Worm (Caenorhabditis elegans): ENCODE results near the gene lov-1.

Gene lov-1

ce11 chrII:10103212-10103611, 18.4 kb downstream of the lov-1 start:
- TF ChIP-seq lin-39 (tag; optimal IDR thresholded peaks at IDR 0.05) (no peak), nhr-11 (tag; optimal IDR thresholded peaks at IDR 0.05) (no peak), ztf-11 (tag; optimal IDR thresholded peaks at IDR 0.05) (no peak), unc-62 (GFP tag; optimal IDR thresholded peaks at IDR 0.05) (no peak), fos-1 (tag; optimal IDR thresholded peaks at IDR 0.05) (no peak), nhr-43 (tag; optimal IDR thresholded peaks at IDR 0.05; ENCODE audit: poor library complexity, severe bottlenecking) (no peak)

ce11 chrII:10099804-10100360, 21.7 kb downstream of the lov-1 start, which contains the start of the genes pas-7 and puf-12:
TSS of gene pas-7 (minus strand) at chrII:10099854.
TSS of gene puf-12 (plus strand) at chrII:10100310.
- TF ChIP-seq snpc-4 (tag; optimal IDR thresholded peaks at IDR 0.05), result no peak
- no peak for TF ChIP-seq ceh-16 (tag; optimal IDR thresholded peaks at IDR 0.05)
- no peak for TF ChIP-seq ceh-28 (tag; optimal IDR thresholded peaks at IDR 0.05)
- no peak for TF ChIP-seq fkh-10 (GFP tag; optimal IDR thresholded peaks at IDR 0.05)
- TF ChIP-seq R02D3.7 (tag; optimal IDR thresholded peaks at IDR 0.05), result peak; percentile 62
- TF ChIP-seq nhr-77 (tag; optimal IDR thresholded peaks at IDR 0.05), result no peak
- TF ChIP-seq nhr-76 (tag; optimal IDR thresholded peaks at IDR 0.05), result no peak
- TF ChIP-seq nhr-25 (tag; optimal IDR thresholded peaks at IDR 0.05), result no peak
- no peak for TF ChIP-seq fos-1 (tag; optimal IDR thresholded peaks at IDR 0.05)
- TF ChIP-seq mml-1 (tag; optimal IDR thresholded peaks at IDR 0.05), result no peak
- TF ChIP-seq daf-12 (tag; optimal IDR thresholded peaks at IDR 0.05), result no peak
- TF ChIP-seq nhr-23 (tag; optimal IDR thresholded peaks at IDR 0.05), result peak; percentile 32
- no peak for TF ChIP-seq nhr-28 (tag; optimal IDR thresholded peaks at IDR 0.05)
- TF ChIP-seq sea-2 (GFP tag; optimal IDR thresholded peaks at IDR 0.05), result no peak
- TF ChIP-seq unc-39 (tag; optimal IDR thresholded peaks at IDR 0.05), result no peak
- TF ChIP-seq ceh-9 (tag; optimal IDR thresholded peaks at IDR 0.05), result no peak
- TF ChIP-seq egl-5 (tag; optimal IDR thresholded peaks at IDR 0.05), result no peak
- peak; percentile 61 for TF ChIP-seq lin-15B (tag; optimal IDR thresholded peaks at IDR 0.05)
- peak; percentile 75 for TF ChIP-seq nfya-1 (tag; optimal IDR thresholded peaks at IDR 0.05; ENCODE audit: insufficient read depth)
- no peak for TF ChIP-seq nhr-67 (tag; optimal IDR thresholded peaks at IDR 0.05)
- TF ChIP-seq ceh-82 (tag; optimal IDR thresholded peaks at IDR 0.05), result no peak
- no peak for TF ChIP-seq ztf-4 (tag; optimal IDR thresholded peaks at IDR 0.05)
- no peak for TF ChIP-seq mdl-1 (tag; optimal IDR thresholded peaks at IDR 0.05)
- no peak for TF ChIP-seq eor-1 (tag; optimal IDR thresholded peaks at IDR 0.05)
- TF ChIP-seq jun-1 (tag; optimal IDR thresholded peaks at IDR 0.05), result no peak
- TF ChIP-seq lin-39 (tag; optimal IDR thresholded peaks at IDR 0.05), result no peak
- no peak for TF ChIP-seq pqm-1 (tag; optimal IDR thresholded peaks at IDR 0.05)
- no peak for TF ChIP-seq lsy-12 (tag; optimal IDR thresholded peaks at IDR 0.05)
- no peak for TF ChIP-seq fkh-2 (tag; optimal IDR thresholded peaks at IDR 0.05)
- TF ChIP-seq nhr-12 (tag; optimal IDR thresholded peaks at IDR 0.05), result no peak
- TF ChIP-seq ama-1 (optimal IDR thresholded peaks at IDR 0.05), result no peak
- TF ChIP-seq elt-3 (tag; optimal IDR thresholded peaks at IDR 0.05), result no peak
- no peak for TF ChIP-seq tbx-2 (tag; optimal IDR thresholded peaks at IDR 0.05)
- no peak for TF ChIP-seq ZK546.5 (tag; optimal IDR thresholded peaks at IDR 0.05)
- TF ChIP-seq skn-1 (tag; optimal IDR thresholded peaks at IDR 0.05), result peak; percentile 97
- TF ChIP-seq zag-1 (tag; optimal IDR thresholded peaks at IDR 0.05), result no peak
- TF ChIP-seq aly-2 (tag; optimal IDR thresholded peaks at IDR 0.05), result no peak
- peak; percentile 70 for TF ChIP-seq pha-4 (tag; optimal IDR thresholded peaks at IDR 0.05)
- no peak for TF ChIP-seq nhr-43 (tag; optimal IDR thresholded peaks at IDR 0.05; ENCODE audit: poor library complexity, severe bottlenecking)
- TF ChIP-seq hmg-11 (tag; optimal IDR thresholded peaks at IDR 0.05), result no peak
- TF ChIP-seq egl-27 (tag; optimal IDR thresholded peaks at IDR 0.05), result no peak
- TF ChIP-seq nhr-237 (tag; optimal IDR thresholded peaks at IDR 0.05), result no peak
- no peak for TF ChIP-seq unc-62 (GFP tag; optimal IDR thresholded peaks at IDR 0.05)
- no peak for TF ChIP-seq elt-1 (tag; optimal IDR thresholded peaks at IDR 0.05)
- TF ChIP-seq ztf-11 (tag; optimal IDR thresholded peaks at IDR 0.05), result no peak
- peak; percentile 6 for TF ChIP-seq elt-2 (tag; optimal IDR thresholded peaks at IDR 0.05)
